Worm (Caenorhabditis elegans): Measurements from ENCODE around the gene srbc-48.
"Not testable (repeated sequence)": the region's sequence is repeated elsewhere in the genome, so short reads cannot be mapped to it uniquely, and the experiment has no call there.

The srbc-48 gene

ce11 chrV:15798108-15798507, 22.0 kb upstream of the srbc-48 start, which contains the start of gene T26E4.10:
Gene T26E4.10 (minus strand): TSS chrV:15798208.
- TF ChIP-seq Y116A8C.19 (tag; optimal IDR thresholded peaks at IDR 0.05; ENCODE audit: borderline replicate concordance) (no peak), nhr-90 (tag; optimal IDR thresholded peaks at IDR 0.05; ENCODE audit: poor library complexity) (no peak), hpl-2 (GFP tag; optimal IDR thresholded peaks at IDR 0.05) (no peak), efl-1 (optimal IDR thresholded peaks at IDR 0.05) (no peak), efl-1 (GFP tag; optimal IDR thresholded peaks at IDR 0.05 in 1 of 2) (no peak), ets-5 (GFP tag; IDR thresholded peaks at IDR 0.05) (no peak), xbp-1 (tag; optimal IDR thresholded peaks at IDR 0.05) (no peak), nhr-20 (tag; optimal IDR thresholded peaks at IDR 0.05) (no peak), nhr-237 (tag; optimal IDR thresholded peaks at IDR 0.05) (no peak), F16B12.6 (tag; optimal IDR thresholded peaks at IDR 0.05) (no peak), lir-3 (tag; optimal IDR thresholded peaks at IDR 0.05; ENCODE audit: poor library complexity) (no peak)

- not testable (repeated sequence) for TF ChIP-seq nhr-47 (tag; optimal IDR thresholded peaks at IDR 0.05); grh-1 (GFP tag; IDR thresholded peaks at IDR 0.05); fkh-4 (tag; optimal IDR thresholded peaks at IDR 0.05; ENCODE audit: borderline replicate concordance)
Measured at ce11 chrV:15802623-15803022, 17.5 kb upstream of the srbc-48 start, which contains the start of gene T26E4.9. Gene T26E4.9 (minus strand): TSS chrV:15802723.

ce11 chrV:15803079-15803478, 17.0 kb upstream of the srbc-48 start, which contains the start of gene srd-27:
Gene srd-27 (plus strand): TSS chrV:15803379.
- TF ChIP-seq fos-1 (tag; optimal IDR thresholded peaks at IDR 0.05); elt-3 (tag; optimal IDR thresholded peaks at IDR 0.05); unc-98 (GFP tag; IDR thresholded peaks at IDR 0.05): not testable (repeated sequence)

ce11 chrV:15803748-15804147, 16.3 kb upstream of the srbc-48 start, which contains the start of gene T26E4.18:
Gene T26E4.18 (minus strand): TSS chrV:15803848.
- not testable (repeated sequence) for TF ChIP-seq mab-9 (GFP tag; IDR thresholded peaks at IDR 0.05); nhr-71 (tag; optimal IDR thresholded peaks at IDR 0.05); sptf-1 (tag; optimal IDR thresholded peaks at IDR 0.05)

- not testable (repeated sequence) for TF ChIP-seq hlh-17 (GFP tag; optimal IDR thresholded peaks at IDR 0.05; ENCODE audit: borderline replicate concordance); lsy-2 (tag; optimal IDR thresholded peaks at IDR 0.05); ets-5 (GFP tag; IDR thresholded peaks at IDR 0.05)
Measured at ce11 chrV:15807420-15807819, 12.7 kb upstream of the srbc-48 start, which contains the start of gene srsx-38. Gene srsx-38 (minus strand): TSS chrV:15807520.

- TF ChIP-seq nhr-11 (tag; optimal IDR thresholded peaks at IDR 0.05), result no peak
- no peak for TF ChIP-seq nhr-237 (tag; optimal IDR thresholded peaks at IDR 0.05)
- no peak for TF ChIP-seq vab-15 (tag; optimal IDR thresholded peaks at IDR 0.05)
- TF ChIP-seq ceh-90 (tag; optimal IDR thresholded peaks at IDR 0.05), result no peak
- no peak for TF ChIP-seq ztf-4 (tag; optimal IDR thresholded peaks at IDR 0.05)
- no peak for TF ChIP-seq pax-3 (tag; optimal IDR thresholded peaks at IDR 0.05)
- TF ChIP-seq tbx-2 (tag; optimal IDR thresholded peaks at IDR 0.05), result no peak
- TF ChIP-seq unc-30 (tag; optimal IDR thresholded peaks at IDR 0.05), result no peak
- no peak for TF ChIP-seq nhr-71 (tag; optimal IDR thresholded peaks at IDR 0.05)
- no peak for TF ChIP-seq lin-15B (tag; optimal IDR thresholded peaks at IDR 0.05)
- no peak for TF ChIP-seq F16B12.6 (tag; optimal IDR thresholded peaks at IDR 0.05)
- no peak for TF ChIP-seq fos-1 (tag; optimal IDR thresholded peaks at IDR 0.05)
- no peak for TF ChIP-seq unc-62 (GFP tag; optimal IDR thresholded peaks at IDR 0.05)
Measured at ce11 chrV:15809543-15809942, 10.5 kb upstream of the srbc-48 start, which contains the start of gene srsx-36. Gene srsx-36 (minus strand): TSS chrV:15809643.

Measured in whole organism, L1 larva.